Worm (Caenorhabditis elegans) whole organism, L4 larva: Measurements from ENCODE around the gene T20F7.3.
A peak's percentile ranks its signal among the peaks of the same experiment; 100 is the strongest.

ENCODE experiments used
- aly-2 ChIP-seq: sonication (generic microtip); optimal IDR thresholded peaks from 2 replicates; lab custom pipeline; 2018; ENCODE audit warnings: missing biosample characterization, missing genetic modification characterization
- madf-5 ChIP-seq, 2 experiments: fragments of 200-800 bp; sonication (Bioruptor generic); IDR thresholded peaks; 2 replicates each; pipeline ENCODE4 v1.3.6; 2022; ENCODE audit warnings: missing compliant biosample characterization in 2 of 2, missing genetic modification characterization in 2 of 2

T20F7.3 gene

DNA sequence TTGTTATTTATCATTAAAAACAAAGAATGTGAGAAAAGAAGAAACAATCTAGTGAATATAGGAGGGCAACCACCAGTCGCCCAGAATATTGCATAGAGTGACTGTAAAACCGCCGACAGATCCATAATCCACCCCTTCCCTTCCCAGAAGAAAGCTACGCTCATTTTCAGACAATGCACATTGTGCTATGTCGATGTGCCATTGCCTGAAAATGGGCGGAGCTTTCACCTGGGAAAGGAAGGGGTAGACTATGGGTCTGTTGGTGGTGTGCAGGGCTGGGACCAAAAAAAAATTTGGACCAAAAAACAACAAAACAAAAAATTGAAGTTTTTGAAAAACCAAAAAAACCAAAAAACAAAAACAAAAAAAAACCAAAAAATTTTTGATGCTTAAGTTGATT is 43.4 kb downstream of the T20F7.3 start, which contains the start of gene F39F10.4:
Gene F39F10.4, minus strand, starts transcription at position 101 of the 400 bp plus-strand sequence.
- no peak for TF ChIP-seq aly-2 (tag; lab: Kevin White, UChicago)
- TF ChIP-seq madf-5 (GFP tag; IDR thresholded peaks at IDR 0.05; lab: Robert Waterston, UW): 0 out of 4 replicates have a peak, but pooled peaks of 1 of the 2 experiments have one; percentile 31
